Worm (Caenorhabditis elegans): ENCODE measurements around the gene fbxb-116.

fbxb-116 gene

ce11 chrV:19257653-19258052, 24.1 kb downstream of the fbxb-116 start, which contains the start of gene F21D9.3:
Gene F21D9.3, minus strand, starts transcription at chrV:19257753.
- TF ChIP-seq hpl-2 (GFP tag; optimal IDR thresholded peaks at IDR 0.05) (no peak), unc-62 (GFP tag; optimal IDR thresholded peaks at IDR 0.05) (no peak), egl-13 (tag; optimal IDR thresholded peaks at IDR 0.05) (no peak), ets-5 (GFP tag; IDR thresholded peaks at IDR 0.05) (no peak), pax-3 (tag; optimal IDR thresholded peaks at IDR 0.05) (no peak), ama-1 (optimal IDR thresholded peaks at IDR 0.05) (no peak), lin-35 (GFP tag; optimal IDR thresholded peaks at IDR 0.05) (no peak), elt-2 (tag; optimal IDR thresholded peaks at IDR 0.05) (no peak), aly-2 (tag; optimal IDR thresholded peaks at IDR 0.05) (no peak), mef-2 (tag; optimal IDR thresholded peaks at IDR 0.05) (no peak), mab-9 (GFP tag; IDR thresholded peaks at IDR 0.05) (no peak), unc-98 (GFP tag; IDR thresholded peaks at IDR 0.05) (no peak), ztf-4 (tag; optimal IDR thresholded peaks at IDR 0.05) (no peak)

ce11 chrV:19259403-19259802, 25.8 kb downstream of the fbxb-116 start:
- TF ChIP-seq nhr-28 (tag; optimal IDR thresholded peaks at IDR 0.05) (no peak), lin-35 (GFP tag; optimal IDR thresholded peaks at IDR 0.05) (no peak), Y116A8C.19 (tag; optimal IDR thresholded peaks at IDR 0.05; ENCODE audit: borderline replicate concordance) (no peak), lin-15B (tag; optimal IDR thresholded peaks at IDR 0.05) (no peak), sup-37 (GFP tag; optimal IDR thresholded peaks at IDR 0.05) (no peak), unc-130 (tag; optimal IDR thresholded peaks at IDR 0.05) (no peak), C04F5.9 (tag; optimal IDR thresholded peaks at IDR 0.05) (no peak), nhr-47 (tag; optimal IDR thresholded peaks at IDR 0.05) (no peak), alr-1 (tag; optimal IDR thresholded peaks at IDR 0.05; ENCODE audit: borderline replicate concordance) (no peak), rnt-1 (tag; optimal IDR thresholded peaks at IDR 0.05) (no peak)

ce11 chrV:19260686-19261085, 27.1 kb downstream of the fbxb-116 start:
- TF ChIP-seq mef-2 (tag; optimal IDR thresholded peaks at IDR 0.05) (no peak), nhr-12 (tag; optimal IDR thresholded peaks at IDR 0.05) (no peak), skn-1 (tag; optimal IDR thresholded peaks at IDR 0.05) (no peak), nhr-76 (tag; optimal IDR thresholded peaks at IDR 0.05) (no peak), alr-1 (tag; optimal IDR thresholded peaks at IDR 0.05; ENCODE audit: borderline replicate concordance) (no peak), nhr-71 (tag; optimal IDR thresholded peaks at IDR 0.05) (no peak), lsy-2 (tag; optimal IDR thresholded peaks at IDR 0.05) (no peak)

DNA sequence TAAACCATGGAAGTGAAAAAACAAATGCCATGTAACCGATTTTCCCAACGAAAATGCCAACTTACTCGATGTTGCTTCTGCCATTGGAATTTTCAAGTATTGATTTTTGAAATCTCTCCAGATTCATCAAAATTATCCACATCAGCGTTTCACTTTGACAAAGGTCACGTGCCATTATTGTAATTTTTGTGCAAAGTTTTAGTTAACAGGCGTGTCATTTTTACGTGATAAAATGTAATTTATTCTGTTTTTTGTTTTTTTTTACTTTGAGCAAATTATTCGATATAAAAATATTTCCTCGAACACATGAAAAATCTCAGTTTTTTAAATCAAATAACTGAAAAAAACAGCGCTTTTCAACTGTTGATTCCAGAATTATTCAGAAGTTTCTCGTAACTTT, 28.8 kb downstream of the fbxb-116 start, which contains the start of gene F21D9.2:
F21D9.2 (minus strand) TSS at position 101 of the 400 bp plus-strand sequence.
- TF ChIP-seq dsc-1 (tag; optimal IDR thresholded peaks at IDR 0.05) = no peak
- no peak for TF ChIP-seq mef-2 (tag; optimal IDR thresholded peaks at IDR 0.05)
- TF ChIP-seq unc-98 (GFP tag; IDR thresholded peaks at IDR 0.05) = no peak
- no peak for TF ChIP-seq jun-1 (tag; optimal IDR thresholded peaks at IDR 0.05)
- TF ChIP-seq mab-9 (GFP tag; IDR thresholded peaks at IDR 0.05) = no peak
- no peak for TF ChIP-seq C34B4.2 (tag; optimal IDR thresholded peaks at IDR 0.05)
- TF ChIP-seq unc-62 (GFP tag; optimal IDR thresholded peaks at IDR 0.05) = no peak
- TF ChIP-seq lin-35 (GFP tag; optimal IDR thresholded peaks at IDR 0.05) = no peak
- no peak for TF ChIP-seq irx-1 (tag; optimal IDR thresholded peaks at IDR 0.05)
- TF ChIP-seq hlh-17 (GFP tag; optimal IDR thresholded peaks at IDR 0.05; ENCODE audit: borderline replicate concordance) = no peak
- TF ChIP-seq egl-13 (tag; optimal IDR thresholded peaks at IDR 0.05) = no peak
- no peak for TF ChIP-seq ces-1 (GFP tag; optimal IDR thresholded peaks at IDR 0.05)
- no peak for TF ChIP-seq nhr-84 (tag; optimal IDR thresholded peaks at IDR 0.05)
- TF ChIP-seq dpl-1 (GFP tag; optimal IDR thresholded peaks at IDR 0.05) = no peak
- TF ChIP-seq sup-37 (GFP tag; optimal IDR thresholded peaks at IDR 0.05) = no peak
- TF ChIP-seq sptf-1 (tag; optimal IDR thresholded peaks at IDR 0.05) = no peak
- no peak for TF ChIP-seq nhr-12 (tag; optimal IDR thresholded peaks at IDR 0.05)
- TF ChIP-seq unc-86 (tag; optimal IDR thresholded peaks at IDR 0.05) = no peak
